Fruit fly (Drosophila melanogaster) whole organism, prepupa: ENCODE measurements around the gene Cys.

Experiments used
- Blimp-1 ChIP-seq: fragments of 200-800 bp; sonication (Bioruptor generic); optimal IDR thresholded peaks from 3 replicates; lab custom pipeline; 2017; ENCODE audit warnings: missing biosample characterization, missing genetic modification characterization, mild to moderate bottlenecking, moderate library complexity, missing genetic modification reagents
- CG10669 ChIP-seq: fragments of 200-800 bp; sonication (Bioruptor generic); optimal IDR thresholded peaks from 3 replicates; lab custom pipeline; 2018; ENCODE audit warnings: missing biosample characterization, mild to moderate bottlenecking, missing genetic modification characterization, moderate library complexity
- CG11294 ChIP-seq: fragments of 200-800 bp; sonication (Bioruptor generic); IDR thresholded peaks from 2 replicates; pipeline ENCODE4 v1.3.6; 2022; ENCODE audit warnings: missing biosample characterization, missing genetic modification characterization
- CG11902 ChIP-seq: fragments of 200-800 bp; sonication (Bioruptor generic); optimal IDR thresholded peaks from 3 replicates; lab custom pipeline; 2016; ENCODE audit warnings: missing biosample characterization, missing genetic modification characterization
- CG1621 ChIP-seq: fragments of 200-800 bp; sonication (Bioruptor generic); optimal IDR thresholded peaks from 3 replicates; lab custom pipeline; 2018; ENCODE audit warnings: missing biosample characterization, mild to moderate bottlenecking, missing genetic modification characterization
- CG3032 ChIP-seq: fragments of 200-800 bp; optimal IDR thresholded peaks from 2 replicates; lab custom pipeline; 2019; ENCODE audit warnings: missing biosample characterization, mild to moderate bottlenecking, missing genetic modification characterization, moderate library complexity
- CG32006 ChIP-seq: fragments of 200-800 bp; sonication (Bioruptor generic); optimal IDR thresholded peaks from 3 replicates; lab custom pipeline; 2017; ENCODE audit warnings: missing biosample characterization, mild to moderate bottlenecking, missing genetic modification characterization
- CG34406 ChIP-seq: fragments of 200-800 bp; sonication (Bioruptor generic); optimal IDR thresholded peaks from 3 replicates; lab custom pipeline; 2016; ENCODE audit warnings: missing biosample characterization, missing genetic modification characterization
- CG4318 ChIP-seq: fragments of 200-800 bp; sonication (Bioruptor generic); optimal IDR thresholded peaks from 3 replicates; lab custom pipeline; 2017; ENCODE audit warnings: missing biosample characterization, mild to moderate bottlenecking, missing genetic modification characterization
- CG6163 ChIP-seq: fragments of 200-800 bp; sonication (Bioruptor generic); IDR thresholded peaks from 3 replicates; pipeline ENCODE4 v1.3.6; 2022; ENCODE audit warnings: missing biosample characterization, missing genetic modification characterization
- CG6792 ChIP-seq: fragments of 200-800 bp; sonication (Bioruptor generic); optimal IDR thresholded peaks from 3 replicates; lab custom pipeline; 2016; ENCODE audit warnings: missing biosample characterization, missing genetic modification characterization
- CG6808 ChIP-seq: fragments of 200-800 bp; sonication (Bioruptor generic); optimal IDR thresholded peaks from 3 replicates; lab custom pipeline; 2017; ENCODE audit warnings: missing biosample characterization, missing genetic modification characterization, mild to moderate bottlenecking, moderate library complexity, missing genetic modification reagents
- CG7368 ChIP-seq: fragments of 200-800 bp; sonication (Bioruptor generic); optimal IDR thresholded peaks from 3 replicates; lab custom pipeline; 2016; ENCODE audit warnings: missing biosample characterization, missing genetic modification characterization
- CG8119 ChIP-seq: fragments of 200-800 bp; sonication (Bioruptor generic); IDR thresholded peaks from 3 replicates; pipeline ENCODE4 v1.3.6; 2022; ENCODE audit warnings: missing biosample characterization, missing genetic modification characterization
- CG8632 ChIP-seq: fragments of 200-800 bp; sonication (Bioruptor generic); optimal IDR thresholded peaks from 3 replicates; lab custom pipeline; 2016; ENCODE audit warnings: missing biosample characterization, missing genetic modification characterization
- Eip75B ChIP-seq: fragments of 200-800 bp; sonication (Bioruptor generic); optimal IDR thresholded peaks from 3 replicates; lab custom pipeline; 2016; ENCODE audit warnings: missing biosample characterization, missing genetic modification characterization
- Eip78C ChIP-seq: fragments of 200-800 bp; sonication (Bioruptor generic); peaks from one replicate; lab custom pipeline; 2016; ENCODE audit warnings: missing biosample characterization, missing genetic modification characterization
- Ets21C ChIP-seq: fragments of 200-800 bp; sonication (Bioruptor generic); optimal IDR thresholded peaks from 3 replicates; lab custom pipeline; 2016; ENCODE audit warnings: missing biosample characterization, missing genetic modification characterization
- Ets96B ChIP-seq: fragments of 200-800 bp; optimal IDR thresholded peaks from 2 replicates; lab custom pipeline; 2019; ENCODE audit warnings: missing biosample characterization, mild to moderate bottlenecking, missing genetic modification characterization, moderate library complexity
- Hr39 ChIP-seq: fragments of 200-800 bp; sonication (Bioruptor generic); optimal IDR thresholded peaks from 2 replicates; lab custom pipeline; 2016; ENCODE audit warnings: missing biosample characterization, missing genetic modification characterization
- Lpt ChIP-seq: fragments of 200-800 bp; sonication (Bioruptor generic); optimal IDR thresholded peaks from 3 replicates; lab custom pipeline; 2016; ENCODE audit warnings: missing biosample characterization, missing genetic modification characterization
- Met ChIP-seq: fragments of 200-800 bp; sonication (Bioruptor generic); optimal IDR thresholded peaks from 3 replicates; lab custom pipeline; 2016; ENCODE audit warnings: missing biosample characterization, missing genetic modification characterization
- Smox ChIP-seq: fragments of 200-800 bp; sonication (Bioruptor generic); optimal IDR thresholded peaks from 3 replicates; lab custom pipeline; 2016; ENCODE audit warnings: missing biosample characterization, missing genetic modification characterization
- Sox102F ChIP-seq: fragments of 200-800 bp; sonication (Bioruptor generic); optimal IDR thresholded peaks from 2 replicates; lab custom pipeline; 2016; ENCODE audit warnings: missing biosample characterization, mild to moderate bottlenecking, missing genetic modification characterization
- Sox15 ChIP-seq: fragments of 200-800 bp; sonication (Bioruptor generic); optimal IDR thresholded peaks from 3 replicates; lab custom pipeline; 2016; ENCODE audit warnings: missing biosample characterization, missing genetic modification characterization
- achi ChIP-seq: fragments of 200-800 bp; sonication (Bioruptor generic); optimal IDR thresholded peaks from 3 replicates; lab custom pipeline; 2016; ENCODE audit warnings: missing biosample characterization, missing genetic modification characterization
- acj6 ChIP-seq: fragments of 200-800 bp; sonication (Bioruptor generic); optimal IDR thresholded peaks from 3 replicates; lab custom pipeline; 2016; ENCODE audit warnings: missing biosample characterization, missing genetic modification characterization
- cyc ChIP-seq: fragments of 200-800 bp; sonication (Bioruptor generic); optimal IDR thresholded peaks from 3 replicates; lab custom pipeline; 2016; ENCODE audit warnings: missing biosample characterization, missing genetic modification characterization
- dsx ChIP-seq: fragments of 200-800 bp; optimal IDR thresholded peaks from 3 replicates; lab custom pipeline; 2019; ENCODE audit warnings: missing biosample characterization, mild to moderate bottlenecking, missing genetic modification characterization, moderate library complexity; ENCODE audit not compliant: poor library complexity, severe bottlenecking
- eg ChIP-seq: fragments of 200-800 bp; sonication (Bioruptor generic); IDR thresholded peaks from 3 replicates; pipeline ENCODE4 v1.3.6; 2022; ENCODE audit warnings: missing biosample characterization, missing genetic modification characterization
- esn ChIP-seq: fragments of 200-800 bp; sonication (Bioruptor generic); optimal IDR thresholded peaks from 2 replicates; lab custom pipeline; 2016; ENCODE audit warnings: missing biosample characterization, mild to moderate bottlenecking, missing genetic modification characterization, moderate library complexity
- fd59A ChIP-seq: fragments of 200-800 bp; sonication (Bioruptor generic); optimal IDR thresholded peaks from 2 replicates; lab custom pipeline; 2017; ENCODE audit warnings: missing biosample characterization, mild to moderate bottlenecking, missing genetic modification characterization, missing genetic modification reagents
- lz ChIP-seq: fragments of 200-800 bp; sonication (Bioruptor generic); optimal IDR thresholded peaks from 3 replicates; lab custom pipeline; 2016; ENCODE audit warnings: missing biosample characterization, missing genetic modification characterization
- net ChIP-seq: fragments of 200-800 bp; sonication (Bioruptor generic); optimal IDR thresholded peaks from 3 replicates; lab custom pipeline; 2016; ENCODE audit warnings: missing biosample characterization, missing genetic modification characterization
- pdm3 ChIP-seq: fragments of 200-800 bp; sonication (Bioruptor generic); optimal IDR thresholded peaks from 3 replicates; lab custom pipeline; 2016; ENCODE audit warnings: missing biosample characterization, missing genetic modification characterization
- salr ChIP-seq, 2 experiments: fragments of 200-800 bp; sonication (Bioruptor generic); optimal IDR thresholded peaks; 3 replicates each; lab custom pipeline; 2016 to 2018; ENCODE audit warnings: missing biosample characterization in 2 of 2, missing genetic modification characterization in 2 of 2, mild to moderate bottlenecking in 1 of 2
- spab ChIP-seq: fragments of 200-800 bp; sonication (Bioruptor generic); optimal IDR thresholded peaks from 2 replicates; lab custom pipeline; 2017; ENCODE audit warnings: missing biosample characterization, mild to moderate bottlenecking, missing genetic modification characterization, missing genetic modification reagents
- ss ChIP-seq, 2 experiments: fragments of 200-800 bp; sonication (Bioruptor generic); optimal IDR thresholded peaks; 2 replicates in 1 of 2; 3 replicates in 1 of 2; lab custom pipeline; 2017 to 2018; ENCODE audit warnings: mild to moderate bottlenecking in 2 of 2, missing biosample characterization in 2 of 2, missing genetic modification characterization in 2 of 2, moderate library complexity in 1 of 2
- svp ChIP-seq: fragments of 200-800 bp; sonication (Bioruptor generic); peaks from one replicate; lab custom pipeline; 2016; ENCODE audit warnings: missing biosample characterization, missing genetic modification characterization

Gene Cys

dm6 chr3R:14589483-14589882 is 20.0 kb upstream of the Cys start (continued):
- TF ChIP-seq Hr39 (GFP tag; lab: Kevin White, UChicago): no peak
- TF ChIP-seq Sox102F (GFP tag; lab: Kevin White, UChicago): no peak
- no peak for TF ChIP-seq CG7368
- TF ChIP-seq pdm3 (GFP tag; lab: Kevin White, UChicago): no peak
- no peak for TF ChIP-seq Ets21C (GFP tag; lab: Kevin White, UChicago)
- TF ChIP-seq CG8119 (GFP tag; lab: Robert Waterston, UW): no peak; the same call in 2 of the 3 replicates
- peak; percentile 44 for TF ChIP-seq dsx
- no peak for TF ChIP-seq fd59A (GFP tag; lab: Kevin White, UChicago)
- TF ChIP-seq net (GFP tag; lab: Kevin White, UChicago): no peak
- TF ChIP-seq Sox15: no peak
- TF ChIP-seq CG3032 (tag; lab: Kevin White, UChicago): no peak
- peak; percentile 25 for TF ChIP-seq svp
- no peak for TF ChIP-seq salr (GFP tag; optimal IDR thresholded peaks at IDR 0.05; lab: Kevin White, UChicago)
- TF ChIP-seq CG32006 (GFP tag; lab: Kevin White, UChicago): peak; percentile 32
- no peak for TF ChIP-seq CG11294
- TF ChIP-seq CG1621 (tag; lab: Kevin White, UChicago): no peak
- TF ChIP-seq eg (GFP tag; lab: Robert Waterston, UW): no peak

DNA sequence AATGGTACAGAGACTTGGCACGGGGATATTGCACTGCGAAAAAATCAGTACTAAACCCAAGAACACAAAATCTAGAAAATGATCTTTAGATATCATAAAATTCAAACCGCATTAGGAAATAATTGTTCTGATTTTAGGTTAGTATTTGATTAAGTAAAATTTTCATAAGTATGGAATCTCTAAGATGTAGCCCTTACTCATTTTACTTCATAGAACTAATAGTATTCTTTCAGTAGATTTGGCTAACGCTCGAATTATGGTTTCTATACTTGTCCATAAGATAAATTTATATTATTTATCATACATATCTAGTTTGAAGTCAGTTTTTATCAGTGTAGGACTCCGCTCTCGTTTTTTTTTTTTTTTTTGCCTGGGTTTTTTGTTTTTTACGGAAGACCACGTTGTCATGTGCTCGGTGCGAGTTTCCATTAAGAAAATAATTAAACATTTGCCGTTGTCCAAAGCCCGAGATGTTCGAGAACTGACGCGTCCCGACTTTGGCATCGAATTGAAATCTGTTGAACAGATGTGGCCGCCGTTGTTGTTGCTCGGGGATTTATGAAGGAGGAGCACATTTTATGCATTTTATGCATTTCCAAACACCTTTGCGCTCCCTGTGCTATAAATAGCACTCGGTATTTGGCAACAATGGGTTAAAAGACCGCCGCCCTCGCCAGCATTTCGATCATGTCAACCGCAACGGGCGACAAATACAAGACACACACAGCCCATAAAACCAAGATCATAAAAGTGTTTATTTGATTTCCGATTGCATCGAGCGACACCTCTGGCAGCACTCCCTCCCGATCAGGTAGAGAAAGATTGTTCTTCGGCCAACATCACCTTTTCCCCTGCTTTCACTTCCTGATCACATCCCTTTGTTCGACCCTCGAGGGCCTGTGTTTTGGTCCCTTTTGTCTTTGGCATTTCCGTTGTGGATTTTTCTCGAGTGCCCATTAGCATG is 17.3 kb upstream of the Cys start:
- TF ChIP-seq CG3032 (tag; lab: Kevin White, UChicago) (peak; percentile 20), net (GFP tag; lab: Kevin White, UChicago) (no peak), dsx (peak; percentile 20), Eip78C (peak; percentile 61), svp (peak; percentile 57)
- TF ChIP-seq, all 60 proteins: peak for 4

DNA sequence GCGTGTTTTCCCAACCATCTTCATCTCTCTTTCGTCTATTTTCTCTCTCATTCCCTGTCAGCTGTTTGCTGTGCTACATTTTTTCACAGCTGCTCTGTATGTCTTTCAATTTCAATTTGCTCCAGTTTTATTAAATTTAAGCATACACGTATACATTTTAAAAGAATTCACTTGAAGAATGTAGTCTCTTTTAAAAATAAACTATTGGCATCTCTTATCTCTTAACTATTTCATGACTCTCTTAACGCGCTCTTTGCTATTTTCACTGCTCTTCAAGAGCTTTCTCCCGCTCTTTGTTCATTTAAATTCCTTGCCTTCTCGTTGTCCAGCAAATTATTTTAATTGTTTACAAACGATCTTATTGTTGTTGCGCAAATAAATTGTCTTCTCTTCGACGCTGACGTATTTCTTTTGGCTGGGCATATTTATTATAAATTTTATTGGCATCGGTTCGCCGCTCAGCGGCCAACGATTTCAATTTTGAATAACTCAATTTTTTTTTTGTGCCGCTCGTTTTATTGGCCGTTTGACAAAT is 10.7 kb upstream of the Cys start:
- TF ChIP-seq CG6163 (GFP tag; lab: Robert Waterston, UW) (no peak), Ets96B (tag; lab: Kevin White, UChicago) (no peak), CG1621 (tag; lab: Kevin White, UChicago) (no peak), Lpt (no peak), esn (GFP tag; lab: Kevin White, UChicago) (no peak), net (GFP tag; lab: Kevin White, UChicago) (no peak)

DNA sequence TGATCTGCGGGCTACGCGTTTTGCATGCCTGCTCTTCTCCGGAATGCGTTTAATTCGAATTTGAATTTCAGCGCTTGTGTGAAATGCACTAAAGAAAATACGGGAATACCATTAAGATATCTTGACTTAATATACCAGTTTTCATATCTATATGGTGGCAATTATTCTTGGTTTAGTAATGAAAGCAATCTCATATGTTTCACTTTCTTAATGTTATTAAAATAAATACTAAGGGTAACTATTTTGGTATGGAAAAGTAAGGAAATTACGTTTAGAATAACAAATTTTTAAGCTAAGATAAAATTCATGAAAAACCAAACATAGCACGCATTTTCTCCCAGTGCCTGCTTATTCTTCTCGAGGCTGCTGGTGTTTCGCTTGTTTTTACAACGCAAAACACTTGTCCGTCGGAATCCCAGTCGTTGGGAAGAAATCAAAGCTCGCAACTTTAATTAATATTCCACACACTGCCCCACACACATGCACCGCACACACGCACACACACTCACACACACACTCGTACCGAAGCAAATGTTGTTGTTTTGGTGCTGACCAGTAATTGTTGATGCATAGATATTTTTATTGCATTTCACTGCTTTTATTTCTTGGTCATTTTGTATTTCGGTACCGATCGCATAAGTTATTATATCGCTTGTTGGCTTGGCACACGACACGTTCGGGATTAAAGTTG is 8.5 kb upstream of the Cys start:
- TF ChIP-seq Eip78C (peak; percentile 77), CG6792 (GFP tag; lab: Kevin White, UChicago) (no peak), CG6808 (GFP tag; lab: Kevin White, UChicago) (no peak), achi (GFP tag; lab: Kevin White, UChicago) (peak; percentile 26), CG11294 (no peak), CG10669 (no peak), CG34406 (GFP tag; lab: Kevin White, UChicago) (peak; percentile 39), cyc (GFP tag; lab: Kevin White, UChicago) (peak; percentile 25), CG11902 (GFP tag; lab: Kevin White, UChicago) (no peak), ss (GFP tag; optimal IDR thresholded peaks at IDR 0.05; lab: Kevin White, UChicago) (no peak), esn (GFP tag; lab: Kevin White, UChicago) (peak; percentile 29), CG4318 (no peak), Eip75B (GFP tag; lab: Kevin White, UChicago) (peak; percentile 18), CG1621 (tag; lab: Kevin White, UChicago) (no peak), spab (GFP tag; lab: Kevin White, UChicago) (no peak), Hr39 (GFP tag; lab: Kevin White, UChicago) (peak; percentile 33), Sox15 (no peak), CG7368 (no peak), acj6 (GFP tag; lab: Kevin White, UChicago) (peak; percentile 38), Met (GFP tag; lab: Kevin White, UChicago) (peak; percentile 37), lz (peak; percentile 30), Lpt (no peak), dsx (peak; percentile 26), CG8632 (GFP tag; lab: Kevin White, UChicago) (no peak), Blimp-1 (GFP tag; lab: Kevin White, UChicago) (no peak), net (GFP tag; lab: Kevin White, UChicago) (no peak), Smox (peak; percentile 14), CG3032 (tag; lab: Kevin White, UChicago) (peak; percentile 48), CG32006 (GFP tag; lab: Kevin White, UChicago) (peak; percentile 46)
